Fruit fly (Drosophila melanogaster): Measurements from ENCODE around the gene He.

DNA sequence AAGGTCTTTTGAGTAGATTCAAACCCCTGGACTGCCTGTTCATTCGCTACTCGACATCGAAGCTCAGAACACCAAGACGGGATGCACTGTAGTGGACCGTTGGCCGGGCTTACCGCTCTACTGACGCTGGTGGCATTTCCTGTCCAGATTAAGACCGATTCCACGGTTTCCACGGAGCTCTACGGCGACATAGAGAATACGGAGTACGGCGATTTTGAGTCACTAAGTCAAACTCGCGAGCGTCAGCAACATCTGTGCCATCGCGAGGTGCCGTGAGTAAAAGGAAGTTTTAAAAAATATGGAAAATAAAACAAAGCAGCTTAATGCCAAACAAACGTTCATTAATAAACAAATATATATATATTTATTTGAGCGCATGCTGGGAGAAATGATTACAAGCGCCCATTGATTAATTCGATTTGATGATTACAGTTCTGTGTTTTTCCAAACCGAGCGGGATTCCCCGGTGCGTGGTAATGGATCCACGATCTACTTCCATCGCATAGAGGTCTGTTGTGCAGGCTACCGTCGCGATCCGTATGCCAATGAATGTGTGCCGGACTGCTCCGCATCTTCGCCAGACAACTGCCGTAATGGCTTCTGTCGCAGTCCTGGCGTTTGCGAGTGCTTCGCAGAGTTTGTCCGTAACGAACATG is 9.2 kb downstream of the He start, which contains the start of gene NimB1:
- TF ChIP-seq Dll (optimal IDR thresholded peaks at IDR 0.05) (no peak), usp (GFP tag; optimal IDR thresholded peaks at IDR 0.05) (no peak), EcR (GFP tag; optimal IDR thresholded peaks at IDR 0.05) (no peak), psq (optimal IDR thresholded peaks at IDR 0.05) (no peak), pan (optimal IDR thresholded peaks at IDR 0.05) (no peak)

Measured in whole organism.